Worm (Caenorhabditis elegans) whole organism, L3 larva: ENCODE results near the gene mcm-10.

Experiments
- R02D3.7 ChIP-seq: fragments of 150-350 bp; optimal IDR thresholded peaks from 2 replicates; lab custom pipeline; 2014; ENCODE audit warnings: missing biosample characterization, missing genetic modification characterization
- ZK546.5 ChIP-seq: sonication (generic microtip); optimal IDR thresholded peaks from 2 replicates; lab custom pipeline; 2017; ENCODE audit warnings: missing biosample characterization, missing genetic modification characterization
- aly-2 ChIP-seq: fragments of 150-350 bp; optimal IDR thresholded peaks from 2 replicates; lab custom pipeline; 2014; ENCODE audit warnings: missing biosample characterization, missing genetic modification characterization
- ceh-16 ChIP-seq: sonication (generic microtip); optimal IDR thresholded peaks from 2 replicates; lab custom pipeline; 2017; ENCODE audit warnings: missing biosample characterization, missing genetic modification characterization
- ceh-28 ChIP-seq: fragments of 150-350 bp; optimal IDR thresholded peaks from 2 replicates; lab custom pipeline; 2014; ENCODE audit warnings: missing biosample characterization, missing genetic modification reagents, missing genetic modification characterization
- ceh-82 ChIP-seq: fragments of 150-350 bp; optimal IDR thresholded peaks from 2 replicates; lab custom pipeline; 2014; ENCODE audit warnings: missing biosample characterization, missing genetic modification characterization
- daf-12 ChIP-seq: fragments of 150-350 bp; optimal IDR thresholded peaks from 2 replicates; lab custom pipeline; 2014; ENCODE audit warnings: missing biosample characterization, missing genetic modification reagents, missing genetic modification characterization
- egl-27 ChIP-seq: sonication (generic microtip); optimal IDR thresholded peaks from 4 replicates; lab custom pipeline; 2017; ENCODE audit warnings: missing biosample characterization, missing genetic modification reagents, missing genetic modification characterization
- egl-5 ChIP-seq: fragments of 150-350 bp; optimal IDR thresholded peaks from 2 replicates; lab custom pipeline; 2017; ENCODE audit warnings: missing biosample characterization, missing genetic modification reagents, missing genetic modification characterization, inconsistent platforms
- elt-2 ChIP-seq: sonication (generic microtip); optimal IDR thresholded peaks from 2 replicates; lab custom pipeline; 2016; ENCODE audit warnings: missing genetic modification reagents, mild to moderate bottlenecking, missing genetic modification characterization, missing compliant biosample characterization
- eor-1 ChIP-seq, 2 experiments: fragments of 150-350 bp; optimal IDR thresholded peaks; 2 replicates each; lab custom pipeline; 2014 to 2018; ENCODE audit warnings: missing biosample characterization in 2 of 2, missing genetic modification characterization in 2 of 2
- fkh-10 ChIP-seq: sonication (generic microtip); optimal IDR thresholded peaks from 2 replicates; lab custom pipeline; 2017; ENCODE audit warnings: missing biosample characterization, missing genetic modification reagents, missing genetic modification characterization
- fkh-2 ChIP-seq: fragments of 150-350 bp; optimal IDR thresholded peaks from 2 replicates; lab custom pipeline; 2014; ENCODE audit warnings: missing biosample characterization, missing genetic modification reagents, missing genetic modification characterization
- fos-1 ChIP-seq: fragments of 150-350 bp; optimal IDR thresholded peaks from 2 replicates; lab custom pipeline; 2014; ENCODE audit warnings: missing biosample characterization, missing genetic modification characterization
- hmg-11 ChIP-seq: sonication (generic microtip); optimal IDR thresholded peaks from 2 replicates; lab custom pipeline; 2016; ENCODE audit warnings: missing genetic modification characterization, missing compliant biosample characterization
- jun-1 ChIP-seq: fragments of 150-350 bp; optimal IDR thresholded peaks from 2 replicates; lab custom pipeline; 2014; ENCODE audit warnings: missing biosample characterization, missing genetic modification reagents, missing genetic modification characterization
- lin-15B ChIP-seq: fragments of 150-350 bp; optimal IDR thresholded peaks from 2 replicates; lab custom pipeline; 2014; ENCODE audit warnings: missing biosample characterization, missing genetic modification characterization
- lin-39 ChIP-seq: fragments of 150-350 bp; optimal IDR thresholded peaks from 2 replicates; lab custom pipeline; 2018; ENCODE audit warnings: missing biosample characterization, missing genetic modification reagents, missing genetic modification characterization
- lsy-12 ChIP-seq: sonication (generic microtip); optimal IDR thresholded peaks from 2 replicates; lab custom pipeline; 2016; ENCODE audit warnings: mild to moderate bottlenecking, missing genetic modification characterization, missing compliant biosample characterization
- nfya-1 ChIP-seq: sonication (generic microtip); optimal IDR thresholded peaks from 2 replicates; lab custom pipeline; 2017; ENCODE audit warnings: missing genetic modification characterization, mild to moderate bottlenecking, missing compliant biosample characterization, antibody characterized with exemption, moderate library complexity; ENCODE audit not compliant: insufficient read depth
- nhr-11 ChIP-seq: fragments of 150-350 bp; optimal IDR thresholded peaks from 2 replicates; lab custom pipeline; 2014; ENCODE audit warnings: missing biosample characterization, missing genetic modification characterization
- nhr-23 ChIP-seq: fragments of 150-350 bp; optimal IDR thresholded peaks from 2 replicates; lab custom pipeline; 2014; ENCODE audit warnings: missing biosample characterization, missing genetic modification reagents, missing genetic modification characterization
- nhr-25 ChIP-seq: sonication (generic microtip); optimal IDR thresholded peaks from 2 replicates; lab custom pipeline; 2017; ENCODE audit warnings: missing biosample characterization, missing genetic modification characterization
- nhr-28 ChIP-seq: fragments of 150-350 bp; optimal IDR thresholded peaks from 2 replicates; lab custom pipeline; 2014; ENCODE audit warnings: missing biosample characterization, missing genetic modification characterization
- nhr-67 ChIP-seq: fragments of 150-350 bp; optimal IDR thresholded peaks from 2 replicates; lab custom pipeline; 2014; ENCODE audit warnings: missing biosample characterization, missing genetic modification characterization
- nhr-77 ChIP-seq: fragments of 150-350 bp; optimal IDR thresholded peaks from 2 replicates; lab custom pipeline; 2014; ENCODE audit warnings: missing biosample characterization, missing genetic modification characterization
- pha-4 ChIP-seq: fragments of 150-350 bp; optimal IDR thresholded peaks from 2 replicates; lab custom pipeline; 2014; ENCODE audit warnings: missing biosample characterization, missing genetic modification reagents, missing genetic modification characterization
- pqm-1 ChIP-seq: fragments of 150-350 bp; optimal IDR thresholded peaks from 2 replicates; lab custom pipeline; 2017; ENCODE audit warnings: missing biosample characterization, missing genetic modification characterization, inconsistent platforms
- skn-1 ChIP-seq: fragments of 150-350 bp; optimal IDR thresholded peaks from 2 replicates; lab custom pipeline; 2014; ENCODE audit warnings: missing biosample characterization, missing genetic modification characterization
- snpc-4 ChIP-seq: fragments of 150-350 bp; optimal IDR thresholded peaks from 2 replicates; lab custom pipeline; 2014; ENCODE audit warnings: missing biosample characterization, missing genetic modification characterization
- tbx-2 ChIP-seq: sonication (generic microtip); optimal IDR thresholded peaks from 2 replicates; lab custom pipeline; 2016; ENCODE audit warnings: mild to moderate bottlenecking, missing genetic modification characterization, missing compliant biosample characterization
- unc-39 ChIP-seq: sonication (generic microtip); optimal IDR thresholded peaks from 4 replicates; lab custom pipeline; 2017; ENCODE audit warnings: missing biosample characterization, missing genetic modification characterization
- unc-62 ChIP-seq: fragments of 150-350 bp; sonication (generic microtip); optimal IDR thresholded peaks from 4 replicates; lab custom pipeline; 2014; ENCODE audit warnings: missing biosample characterization, missing genetic modification reagents, missing genetic modification characterization
- zag-1 ChIP-seq: fragments of 150-350 bp; optimal IDR thresholded peaks from 2 replicates; lab custom pipeline; 2014; ENCODE audit warnings: missing biosample characterization, missing genetic modification characterization
- ztf-4 ChIP-seq: fragments of 150-350 bp; optimal IDR thresholded peaks from 2 replicates; lab custom pipeline; 2014; ENCODE audit warnings: missing biosample characterization, missing genetic modification characterization

mcm-10 gene

ce11 chrIII:11336072-11336471 is 18.7 kb downstream of the mcm-10 start:
- TF ChIP-seq nfya-1 (tag; lab: Kevin White, UChicago) (peak; percentile 48), ceh-28 (tag; lab: Kevin White, UChicago) (no peak), unc-39 (tag; lab: Kevin White, UChicago) (no peak), fkh-2 (tag; lab: Kevin White, UChicago) (no peak), nhr-11 (no peak), lin-39 (no peak), hmg-11 (tag; lab: Kevin White, UChicago) (peak; percentile 12), lin-15B (tag; lab: Kevin White, UChicago) (no peak), skn-1 (tag; lab: Kevin White, UChicago) (no peak)

ce11 chrIII:11337627-11338026 is 20.3 kb downstream of the mcm-10 start:
- TF ChIP-seq egl-5 (tag; lab: Kevin White, UChicago) = no peak
- peak; percentile 81 for TF ChIP-seq nfya-1 (tag; lab: Kevin White, UChicago)

ce11 chrIII:11341466-11341865 is 24.1 kb downstream of the mcm-10 start:
- TF ChIP-seq fkh-10 (GFP tag; lab: Kevin White, UChicago) (no peak), nhr-67 (no peak), fos-1 (no peak), egl-27 (no peak), ZK546.5 (tag; lab: Kevin White, UChicago) (no peak), lin-15B (tag; lab: Kevin White, UChicago) (no peak), ceh-28 (tag; lab: Kevin White, UChicago) (no peak), unc-39 (tag; lab: Kevin White, UChicago) (no peak), elt-2 (tag; lab: Kevin White, UChicago) (no peak), nhr-23 (no peak)

- TF ChIP-seq lin-39 (peak; percentile 10), ztf-4 (tag; lab: Kevin White, UChicago) (no peak), nhr-67 (no peak), pha-4 (tag; lab: Kevin White, UChicago) (peak; percentile 35), R02D3.7 (tag; lab: Kevin White, UChicago) (no peak), egl-5 (tag; lab: Kevin White, UChicago) (no peak), hmg-11 (tag; lab: Kevin White, UChicago) (peak; percentile 35), nhr-23 (no peak), pqm-1 (no peak), elt-2 (tag; lab: Kevin White, UChicago) (no peak), nfya-1 (tag; lab: Kevin White, UChicago) (peak; percentile 35), daf-12 (tag; lab: Kevin White, UChicago) (no peak), tbx-2 (tag; lab: Kevin White, UChicago) (no peak), snpc-4 (tag; lab: Kevin White, UChicago) (no peak), nhr-28 (tag; lab: Kevin White, UChicago) (no peak), egl-27 (no peak), skn-1 (tag; lab: Kevin White, UChicago) (no peak), ceh-16 (tag; lab: Kevin White, UChicago) (no peak)
Measured at ce11 chrIII:11343041-11343440, 25.7 kb downstream of the mcm-10 start, which contains the start of the genes T28D6.6 and pen-2. Gene T28D6.6, minus strand, starts transcription at chrIII:11343108. Gene pen-2, plus strand, starts transcription at chrIII:11343322.

ce11 chrIII:11344125-11344524 is 26.8 kb downstream of the mcm-10 start:
- no peak for TF ChIP-seq ceh-82 (tag; lab: Kevin White, UChicago)
- TF ChIP-seq ceh-28 (tag; lab: Kevin White, UChicago) = peak; percentile 90

- TF ChIP-seq nhr-67 (no peak), lin-15B (tag; lab: Kevin White, UChicago) (no peak), aly-2 (tag; lab: Kevin White, UChicago) (no peak), fos-1 (no peak), eor-1 (tag; optimal IDR thresholded peaks at IDR 0.05; lab: Kevin White, UChicago) (no peak), tbx-2 (tag; lab: Kevin White, UChicago) (no peak), nhr-25 (tag; lab: Kevin White, UChicago) (no peak), zag-1 (tag; lab: Kevin White, UChicago) (no peak), nhr-11 (no peak), nhr-77 (tag; lab: Kevin White, UChicago) (no peak), ztf-4 (tag; lab: Kevin White, UChicago) (no peak), unc-62 (no peak), jun-1 (no peak), ZK546.5 (tag; lab: Kevin White, UChicago) (no peak), lsy-12 (tag; lab: Kevin White, UChicago) (no peak)
Measured at ce11 chrIII:11346383-11346782, 29.0 kb downstream of the mcm-10 start, which contains the start of gene T28D6.7. Gene T28D6.7, minus strand, starts transcription at chrIII:11346483.
